Worm (Caenorhabditis elegans) whole organism, L4 larva: ENCODE results near the gene otpl-3.

Source experiments
- attf-4 ChIP-seq: sonication (generic microtip); optimal IDR thresholded peaks from 3 replicates; lab custom pipeline; 2017; ENCODE audit warnings: missing biosample characterization, missing genetic modification characterization
- ceh-32 ChIP-seq: sonication (generic microtip); optimal IDR thresholded peaks from 2 replicates; lab custom pipeline; 2016; ENCODE audit warnings: mild to moderate bottlenecking, missing genetic modification characterization, missing compliant biosample characterization; ENCODE audit not compliant: poor library complexity
- ceh-82 ChIP-seq: sonication (generic microtip); optimal IDR thresholded peaks from 2 replicates; lab custom pipeline; 2017; ENCODE audit warnings: missing biosample characterization, missing genetic modification characterization
- fos-1 ChIP-seq: fragments of 150-350 bp; optimal IDR thresholded peaks from 2 replicates; lab custom pipeline; 2014; ENCODE audit warnings: missing biosample characterization, missing genetic modification characterization
- nhr-41 ChIP-seq: fragments of 200-800 bp; sonication (Bioruptor generic); IDR thresholded peaks from 2 replicates; pipeline ENCODE4 v1.3.6; 2022; ENCODE audit warnings: missing genetic modification reagents, missing genetic modification characterization, missing compliant biosample characterization
- nhr-6 ChIP-seq: fragments of 150-350 bp; optimal IDR thresholded peaks from 2 replicates; lab custom pipeline; 2014; ENCODE audit warnings: missing biosample characterization, missing genetic modification characterization
- nhr-77 ChIP-seq: fragments of 150-350 bp; optimal IDR thresholded peaks from 2 replicates; lab custom pipeline; 2014; ENCODE audit warnings: missing biosample characterization, missing genetic modification characterization
- snpc-4 ChIP-seq: fragments of 150-350 bp; optimal IDR thresholded peaks from 2 replicates; lab custom pipeline; 2014; ENCODE audit warnings: missing biosample characterization, missing genetic modification characterization
- unc-39 ChIP-seq: sonication (generic microtip); optimal IDR thresholded peaks from 2 replicates; lab custom pipeline; 2017; ENCODE audit warnings: missing biosample characterization, missing genetic modification characterization
- unc-62 ChIP-seq, 3 experiments: fragments of 150-350 bp in 1 of 3; sonication (generic microtip); optimal IDR thresholded peaks in 2 of 3; peaks in 1 of 3; 1 replicate in 1 of 3; 2 replicates in 2 of 3; lab custom pipeline; 2014 to 2017; ENCODE audit warnings: missing biosample characterization in 3 of 3, missing genetic modification characterization in 3 of 3, missing genetic modification reagents in 3 of 3, missing genotype in 1 of 3
- ztf-11 ChIP-seq: fragments of 150-350 bp; optimal IDR thresholded peaks from 2 replicates; lab custom pipeline; 2014; ENCODE audit warnings: missing biosample characterization, missing genetic modification characterization

DNA sequence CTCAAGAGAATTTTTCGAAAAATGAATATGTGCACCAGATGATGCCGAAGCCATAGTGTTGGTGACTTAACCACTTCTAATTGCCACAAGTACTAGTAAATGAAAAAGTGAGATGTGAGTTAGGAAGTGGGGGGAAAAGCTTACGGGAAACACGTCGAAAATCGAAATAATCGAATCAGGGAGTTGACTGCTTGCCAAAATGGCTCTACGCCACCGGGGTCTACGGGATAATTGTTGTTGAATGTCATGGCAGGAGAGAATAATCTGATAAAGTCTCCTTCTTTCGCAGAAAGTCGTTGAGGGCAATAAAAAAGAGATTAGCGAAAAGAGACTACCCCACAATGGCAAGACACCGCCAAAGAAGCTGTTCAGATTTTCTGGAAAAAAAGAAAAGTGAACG lies 39.3 kb upstream of the otpl-3 start:
- TF ChIP-seq ceh-32 (tag; lab: Kevin White, UChicago) (no peak), fos-1 (no peak), ztf-11 (no peak), attf-4 (no peak), nhr-77 (tag; lab: Kevin White, UChicago) (no peak), snpc-4 (tag; lab: Kevin White, UChicago) (no peak), unc-62 (GFP tag; optimal IDR thresholded peaks at IDR 0.05 in 1 of 2; lab: Kevin White, UChicago) (peak in 1 of 2 experiments; percentile 56), unc-62 (tag; optimal IDR thresholded peaks at IDR 0.05; lab: Kevin White, UChicago) (no peak), nhr-41 (no peak), nhr-6 (no peak), ceh-82 (tag; lab: Kevin White, UChicago) (no peak), unc-39 (no peak)
